Worm (Caenorhabditis elegans) whole organism, mixed stage, embryonic: Measurements from ENCODE around the gene C34D10.5.

Experiments used
- elt-1 ChIP-seq: sonication (generic microtip); optimal IDR thresholded peaks from 2 replicates; lab custom pipeline; 2017; ENCODE audit warnings: missing genetic modification characterization, mild to moderate bottlenecking, missing compliant biosample characterization, antibody characterized with exemption, moderate library complexity, borderline replicate concordance; ENCODE audit not compliant: insufficient read depth
- hlh-1 ChIP-seq: fragments of 150-350 bp; optimal IDR thresholded peaks from 2 replicates; lab custom pipeline; 2014; ENCODE audit warnings: missing biosample characterization, missing genetic modification reagents, missing genetic modification characterization
- lin-13 ChIP-seq: fragments of 150-350 bp; optimal IDR thresholded peaks from 2 replicates; lab custom pipeline; 2014; ENCODE audit warnings: missing biosample characterization, missing genetic modification characterization
- lin-32 ChIP-seq: fragments of 200-800 bp; sonication (Bioruptor generic); optimal IDR thresholded peaks from 2 replicates; lab custom pipeline; 2018; ENCODE audit warnings: mild to moderate bottlenecking, missing genetic modification characterization, missing compliant biosample characterization
- lsy-2 ChIP-seq: fragments of 150-350 bp; optimal IDR thresholded peaks from 2 replicates; lab custom pipeline; 2014; ENCODE audit warnings: missing biosample characterization, missing genetic modification characterization
- mab-5 ChIP-seq: fragments of 150-350 bp; optimal IDR thresholded peaks from 2 replicates; lab custom pipeline; 2014; ENCODE audit warnings: missing biosample characterization, missing genetic modification characterization
- nhr-12 ChIP-seq: fragments of 150-350 bp; optimal IDR thresholded peaks from 2 replicates; lab custom pipeline; 2014; ENCODE audit warnings: missing biosample characterization, missing genetic modification characterization
- nhr-28 ChIP-seq: fragments of 150-350 bp; optimal IDR thresholded peaks from 2 replicates; lab custom pipeline; 2014; ENCODE audit warnings: missing biosample characterization, missing genetic modification characterization
- unc-120 ChIP-seq: sonication (generic microtip); optimal IDR thresholded peaks from 2 replicates; lab custom pipeline; 2017; ENCODE audit warnings: missing genetic modification characterization, missing compliant biosample characterization; ENCODE audit not compliant: poor library complexity, severe bottlenecking
- unc-39 ChIP-seq: fragments of 150-350 bp; optimal IDR thresholded peaks from 2 replicates; lab custom pipeline; 2014; ENCODE audit warnings: missing biosample characterization, missing genetic modification characterization
- unc-62 ChIP-seq: fragments of 150-350 bp; optimal IDR thresholded peaks from 2 replicates; lab custom pipeline; 2014; ENCODE audit warnings: missing biosample characterization, missing genetic modification reagents, missing genetic modification characterization
- zip-8 ChIP-seq: fragments of 150-350 bp; optimal IDR thresholded peaks from 2 replicates; lab custom pipeline; 2014; ENCODE audit warnings: missing biosample characterization, missing genetic modification characterization
- ztf-11 ChIP-seq: fragments of 150-350 bp; optimal IDR thresholded peaks from 2 replicates; lab custom pipeline; 2014; ENCODE audit warnings: missing biosample characterization, missing genetic modification characterization

DNA sequence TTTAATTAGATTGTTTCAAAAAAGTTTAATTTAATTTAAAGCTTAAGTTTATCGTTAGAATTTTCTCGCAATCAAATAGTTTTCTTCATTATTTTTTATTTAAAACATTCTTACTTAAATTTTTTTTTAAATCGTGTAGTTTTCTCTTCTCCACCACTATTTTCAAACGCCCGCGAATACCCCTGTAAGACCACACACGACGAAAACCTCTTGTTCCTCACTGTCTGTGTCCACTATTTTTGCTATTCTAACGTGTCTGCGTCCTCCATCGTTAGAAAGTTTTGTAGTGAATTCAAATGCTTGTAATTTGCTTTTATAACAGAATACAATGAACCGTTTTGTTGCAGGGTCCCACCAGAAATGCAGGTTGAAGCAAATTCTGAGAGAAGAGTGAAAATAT lies 23.1 kb downstream of the C34D10.5 start, which contains the start of gene xol-1:
- TF ChIP-seq nhr-12 (tag; lab: Kevin White, UChicago): no peak
- no peak for TF ChIP-seq lsy-2 (tag; lab: Kevin White, UChicago)
- TF ChIP-seq ztf-11 (tag; lab: Kevin White, UChicago): no peak
- TF ChIP-seq unc-62 (GFP tag; lab: Kevin White, UChicago): no peak
- TF ChIP-seq hlh-1 (tag; lab: Kevin White, UChicago): no peak
- no peak for TF ChIP-seq mab-5
- no peak for TF ChIP-seq unc-39
- TF ChIP-seq zip-8 (tag; lab: Kevin White, UChicago): no peak
- TF ChIP-seq elt-1: no peak
- TF ChIP-seq lin-13 (tag; lab: Kevin White, UChicago): no peak
- no peak for TF ChIP-seq nhr-28 (tag; lab: Kevin White, UChicago)
- TF ChIP-seq lin-32 (GFP tag; lab: Kevin White, UChicago): no peak
- no peak for TF ChIP-seq unc-120 (tag; lab: Kevin White, UChicago)
